Worm (Caenorhabditis elegans) whole organism, mixed stage, embryonic: Measurements from ENCODE around the gene F14F9.8.

Experiments
- ceh-39 ChIP-seq: fragments of 150-350 bp; optimal IDR thresholded peaks from 2 replicates; lab custom pipeline; 2014; ENCODE audit warnings: missing biosample characterization, missing genetic modification characterization
- lin-32 ChIP-seq: fragments of 200-800 bp; sonication (Bioruptor generic); optimal IDR thresholded peaks from 2 replicates; lab custom pipeline; 2018; ENCODE audit warnings: mild to moderate bottlenecking, missing genetic modification characterization, missing compliant biosample characterization
- nhr-28 ChIP-seq: fragments of 150-350 bp; optimal IDR thresholded peaks from 2 replicates; lab custom pipeline; 2014; ENCODE audit warnings: missing biosample characterization, missing genetic modification characterization
- sptf-1 ChIP-seq: sonication (generic microtip); optimal IDR thresholded peaks from 2 replicates; lab custom pipeline; 2017; ENCODE audit warnings: mild to moderate bottlenecking, missing genetic modification characterization, moderate library complexity, missing compliant biosample characterization

- no peak for TF ChIP-seq sptf-1 (tag; lab: Kevin White, UChicago)
- no peak for TF ChIP-seq ceh-39
- no peak for TF ChIP-seq nhr-28 (tag; lab: Kevin White, UChicago)
- no peak for TF ChIP-seq lin-32 (GFP tag; lab: Kevin White, UChicago)
Measured at ce11 chrV:5131380-5131779, 1.3 kb downstream of the F14F9.8 start.
